Fruit fly (Drosophila melanogaster): ENCODE results near the gene p.

Gene p

dm6 chr3R:8694110-8694826, 23.8 kb upstream of the p start (continued):
- TF ChIP-seq Atf-2 (GFP tag; optimal IDR thresholded peaks at IDR 0.05) (no peak), Atf3 (GFP tag; optimal IDR thresholded peaks at IDR 0.05) (no peak), BtbVII (GFP tag; optimal IDR thresholded peaks at IDR 0.05) (peak; percentile 84), caup (GFP tag; optimal IDR thresholded peaks at IDR 0.05; ENCODE audit: severe bottlenecking) (peak; percentile 59), lov (optimal IDR thresholded peaks at IDR 0.05) (no peak), lov (GFP tag; IDR thresholded peaks at IDR 0.05) (no peak), tgo (GFP tag; IDR thresholded peaks at IDR 0.05) (no peak), btn (GFP tag; optimal IDR thresholded peaks at IDR 0.05) (no peak), ara (GFP tag; IDR thresholded peaks at IDR 0.05) (no peak), tin (GFP tag; optimal IDR thresholded peaks at IDR 0.05) (no peak), wdn (GFP tag; IDR thresholded peaks at IDR 0.05) (peak; percentile 47; the same call in 1 of the 2 replicates), CG13894 (tag; optimal IDR thresholded peaks at IDR 0.05) (no peak), Doc3 (GFP tag; IDR thresholded peaks at IDR 0.05; ENCODE audit: partially characterized antibody) (no peak), CG1647 (GFP tag; optimal IDR thresholded peaks at IDR 0.05) (no peak), CG12104 (GFP tag; optimal IDR thresholded peaks at IDR 0.05) (no peak), CG31441 (GFP tag; IDR thresholded peaks at IDR 0.05) (no peak), Ssrp (tag; optimal IDR thresholded peaks at IDR 0.05) (no peak), CG1603 (tag; optimal IDR thresholded peaks at IDR 0.05) (no peak)

- no peak for TF ChIP-seq CG6791 (GFP tag; IDR thresholded peaks at IDR 0.05; ENCODE audit: partially characterized antibody)
- peak; percentile 85 for TF ChIP-seq sqz (GFP tag; optimal IDR thresholded peaks at IDR 0.05)
- TF ChIP-seq Nf-YB (GFP tag; optimal IDR thresholded peaks at IDR 0.05): peak; percentile 85
- no peak for TF ChIP-seq Dll (GFP tag; IDR thresholded peaks at IDR 0.05; ENCODE audit: partially characterized antibody)
- TF ChIP-seq MTF-1 (GFP tag; optimal IDR thresholded peaks at IDR 0.05; ENCODE audit: borderline replicate concordance): no peak
- TF ChIP-seq unc-4 (GFP tag; IDR thresholded peaks at IDR 0.05; ENCODE audit: partially characterized antibody): no peak
- TF ChIP-seq Nf-YC (tag; optimal IDR thresholded peaks at IDR 0.05): peak; percentile 73
- no peak for TF ChIP-seq CG3407 (GFP tag; optimal IDR thresholded peaks at IDR 0.05)
- TF ChIP-seq seq (GFP tag; IDR thresholded peaks at IDR 0.05): peak; percentile 9; the same call in 1 of the 2 replicates
- peak; percentile 62; the same call in 1 of the 2 replicates for TF ChIP-seq onecut (GFP tag; IDR thresholded peaks at IDR 0.05)
These were observed 16.0 kb upstream of the p start for dm6 chr3R:8686446-8686845.

dm6 chr3R:8684328-8685177, 14.1 kb upstream of the p start, which contains the start of gene CG44227:
CG44227 (minus strand) TSS chr3R:8685176.
- TF ChIP-seq C15 (GFP tag; IDR thresholded peaks at IDR 0.05) (no peak), CG10431 (GFP tag; optimal IDR thresholded peaks at IDR 0.05) (no peak), kah (GFP tag; optimal IDR thresholded peaks at IDR 0.05) (no peak), Nf-YB (GFP tag; optimal IDR thresholded peaks at IDR 0.05) (peak; percentile 90), prd (optimal IDR thresholded peaks at IDR 0.05) (no peak), prd (GFP tag; IDR thresholded peaks at IDR 0.05) (no peak), en (GFP tag; optimal IDR thresholded peaks at IDR 0.05) (no peak), CG17385 (GFP tag; optimal IDR thresholded peaks at IDR 0.05) (no peak), shn (GFP tag; optimal IDR thresholded peaks at IDR 0.05) (no peak), Sry-δ (GFP tag; optimal IDR thresholded peaks at IDR 0.05) (no peak), Fer3 (tag; optimal IDR thresholded peaks at IDR 0.05) (no peak), gcm2 (GFP tag; optimal IDR thresholded peaks at IDR 0.05) (no peak), CG13123 (GFP tag; optimal IDR thresholded peaks at IDR 0.05) (no peak), CG4617 (GFP tag; optimal IDR thresholded peaks at IDR 0.05; ENCODE audit: borderline replicate concordance) (no peak), gro (GFP tag; optimal IDR thresholded peaks at IDR 0.05) (no peak), CG5953 (GFP tag; IDR thresholded peaks at IDR 0.05) (no peak), unc-4 (GFP tag; IDR thresholded peaks at IDR 0.05; ENCODE audit: partially characterized antibody) (no peak), Optix (GFP tag; IDR thresholded peaks at IDR 0.05) (no peak), insv (GFP tag; optimal IDR thresholded peaks at IDR 0.05) (no peak), Nf-YC (tag; optimal IDR thresholded peaks at IDR 0.05) (peak; percentile 49), lmd (GFP tag; IDR thresholded peaks at IDR 0.05) (no peak), croc (GFP tag; conservative IDR thresholded peaks at IDR 0.05) (no peak)

Measured in whole organism, embryonic.